Fruit fly (Drosophila melanogaster) whole organism, wandering third instar larva: ENCODE results near the gene CG42300.

ENCODE experiments used
- Abd-B ChIP-seq: fragments of >200 bp; optimal IDR thresholded peaks from 2 replicates; lab custom pipeline; 2017; ENCODE audit warnings: missing biosample characterization, missing genetic modification characterization
- CG32264 ChIP-seq: fragments of 200-800 bp; sonication (Bioruptor generic); optimal IDR thresholded peaks from 2 replicates; lab custom pipeline; 2016; ENCODE audit warnings: missing biosample characterization, missing genetic modification characterization
- CG9705 ChIP-seq: fragments of 200-800 bp; sonication (Bioruptor generic); optimal IDR thresholded peaks from 2 replicates; lab custom pipeline; 2018; ENCODE audit warnings: missing biosample characterization, mild to moderate bottlenecking, missing genetic modification characterization
- CrebA ChIP-seq: fragments of 200-800 bp; sonication (Bioruptor generic); optimal IDR thresholded peaks from 2 replicates; lab custom pipeline; 2016; ENCODE audit warnings: missing biosample characterization, mild to moderate bottlenecking, missing genetic modification characterization, borderline replicate concordance
- Dfd ChIP-seq: fragments of >200 bp; optimal IDR thresholded peaks from 2 replicates; lab custom pipeline; 2017; ENCODE audit warnings: missing biosample characterization, missing genetic modification characterization
- Dif ChIP-seq: fragments of 200-275, 200-300 bp; sonication (Bioruptor generic); optimal IDR thresholded peaks from 2 replicates; lab custom pipeline; 2018; ENCODE audit warnings: missing biosample characterization, missing genetic modification characterization; ENCODE audit not compliant: partially characterized antibody
- GATAd ChIP-seq: sonication (Bioruptor generic); optimal IDR thresholded peaks from 2 replicates; lab custom pipeline; 2016; ENCODE audit warnings: missing biosample characterization, missing genetic modification characterization
- Hnf4 ChIP-seq: fragments of 200-800 bp; sonication (Bioruptor generic); optimal IDR thresholded peaks from 2 replicates; lab custom pipeline; 2016; ENCODE audit warnings: missing biosample characterization, mild to moderate bottlenecking, missing genetic modification characterization
- Hr78 ChIP-seq: fragments of >200 bp; optimal IDR thresholded peaks from 2 replicates; lab custom pipeline; 2017; ENCODE audit warnings: missing biosample characterization, missing genetic modification characterization
- Hr83 ChIP-seq: fragments of 200-300 bp; sonication (Bioruptor generic); optimal IDR thresholded peaks from 2 replicates; lab custom pipeline; 2016; ENCODE audit warnings: missing biosample characterization, mild to moderate bottlenecking, missing genetic modification characterization, moderate library complexity; ENCODE audit not compliant: poor library complexity, severe bottlenecking
- Jra ChIP-seq: sonication (Bioruptor generic); optimal IDR thresholded peaks from 2 replicates; lab custom pipeline; 2016; ENCODE audit warnings: missing biosample characterization, missing genetic modification characterization
- Mio ChIP-seq: sonication (Bioruptor generic); optimal IDR thresholded peaks from 2 replicates; lab custom pipeline; 2016; ENCODE audit warnings: missing biosample characterization, missing genetic modification characterization
- Myc ChIP-seq: fragments of >200 bp; optimal IDR thresholded peaks from 2 replicates; lab custom pipeline; 2017
- N ChIP-seq: fragments of >200 bp; optimal IDR thresholded peaks from 2 replicates; lab custom pipeline; 2018; ENCODE audit warnings: missing biosample characterization, missing external identifiers, missing genetic modification characterization
- OdsH ChIP-seq: fragments of 200-800 bp; sonication (Bioruptor generic); optimal IDR thresholded peaks from 2 replicates; lab custom pipeline; 2016; ENCODE audit warnings: missing biosample characterization, mild to moderate bottlenecking, missing genetic modification characterization
- Rel ChIP-seq, 2 experiments: fragments of 200-800 bp; sonication (Bioruptor generic) in 1 of 2; optimal IDR thresholded peaks; 2 replicates in 1 of 2; 3 replicates in 1 of 2; lab custom pipeline; 2016 to 2019; ENCODE audit warnings: mild to moderate bottlenecking in 2 of 2, missing biosample characterization in 2 of 2, missing genetic modification characterization in 2 of 2, moderate library complexity in 1 of 2
- Sp1 ChIP-seq: fragments of 200-800 bp; sonication (Bioruptor generic); optimal IDR thresholded peaks from 3 replicates; lab custom pipeline; 2019; ENCODE audit warnings: missing biosample characterization, mild to moderate bottlenecking, missing genetic modification characterization, moderate library complexity
- Vsx2 ChIP-seq: fragments of 200-300, 225-300 bp; sonication (Bioruptor generic); optimal IDR thresholded peaks from 2 replicates; lab custom pipeline; 2018; ENCODE audit warnings: missing biosample characterization, missing genetic modification characterization; ENCODE audit not compliant: partially characterized antibody
- br ChIP-seq: fragments of 200-800 bp; sonication (Bioruptor generic); optimal IDR thresholded peaks from 2 replicates; lab custom pipeline; 2016; ENCODE audit warnings: missing biosample characterization, missing genetic modification characterization
- brk ChIP-seq: fragments of 200-800 bp; sonication (Bioruptor generic); optimal IDR thresholded peaks from 2 replicates; lab custom pipeline; 2016; ENCODE audit warnings: missing biosample characterization, mild to moderate bottlenecking, missing genetic modification characterization
- dl ChIP-seq, 2 experiments: fragments of 175-275, 200-275 bp in 1 of 2; fragments of 200-275 bp in 1 of 2; sonication (Bioruptor generic); optimal IDR thresholded peaks; lab custom pipeline; 2018; ENCODE audit warnings: mild to moderate bottlenecking in 2 of 2, missing biosample characterization in 2 of 2, missing genetic modification characterization in 2 of 2, moderate library complexity in 2 of 2; ENCODE audit not compliant: partially characterized antibody in 2 of 2, insufficient read depth in 1 of 2
- dmrt93B ChIP-seq: fragments of 200-800 bp; sonication (Bioruptor generic); optimal IDR thresholded peaks from 2 replicates; lab custom pipeline; 2018; ENCODE audit warnings: missing biosample characterization, mild to moderate bottlenecking, missing genetic modification characterization
- ey ChIP-seq: fragments of 200-800 bp; sonication (Bioruptor generic); optimal IDR thresholded peaks from 2 replicates; lab custom pipeline; 2016; ENCODE audit warnings: missing biosample characterization, missing genetic modification characterization
- foxo ChIP-seq, 2 experiments: fragments of 200-800 bp; sonication (Bioruptor generic); optimal IDR thresholded peaks; 2 replicates in 1 of 2; 3 replicates in 1 of 2; lab custom pipeline; 2016 to 2017; ENCODE audit warnings: missing biosample characterization in 2 of 2, missing genetic modification characterization in 2 of 2
- fru ChIP-seq: fragments of 200-800 bp; sonication (Bioruptor generic); optimal IDR thresholded peaks from 3 replicates; lab custom pipeline; 2016; ENCODE audit warnings: missing biosample characterization, mild to moderate bottlenecking, missing genetic modification characterization
- h ChIP-seq: fragments of 200-800 bp; sonication (Bioruptor generic); optimal IDR thresholded peaks from 3 replicates; lab custom pipeline; 2016; ENCODE audit warnings: missing biosample characterization, mild to moderate bottlenecking, missing genetic modification characterization
- jim ChIP-seq: fragments of 175-275, 200-325 bp; sonication (Bioruptor generic); optimal IDR thresholded peaks from 2 replicates; lab custom pipeline; 2016; ENCODE audit warnings: missing biosample characterization, mild to moderate bottlenecking, missing genetic modification characterization
- lola ChIP-seq: fragments of >200 bp; optimal IDR thresholded peaks from 2 replicates; lab custom pipeline; 2017; ENCODE audit warnings: missing biosample characterization, missing genetic modification characterization
- pan ChIP-seq: fragments of >200 bp; optimal IDR thresholded peaks from 2 replicates; lab custom pipeline; 2017
- psq ChIP-seq: fragments of 200-800 bp; sonication (Bioruptor generic); optimal IDR thresholded peaks from 3 replicates; lab custom pipeline; 2017; ENCODE audit warnings: missing biosample characterization, mild to moderate bottlenecking, missing genetic modification characterization, moderate library complexity
- rgr ChIP-seq: fragments of 200-800 bp; sonication (Bioruptor generic); optimal IDR thresholded peaks from 3 replicates; lab custom pipeline; 2016; ENCODE audit warnings: missing biosample characterization, mild to moderate bottlenecking, missing genetic modification characterization
- sage ChIP-seq: fragments of 200-800 bp; sonication (Bioruptor generic); optimal IDR thresholded peaks from 2 replicates; lab custom pipeline; 2016; ENCODE audit warnings: missing biosample characterization, mild to moderate bottlenecking, missing genetic modification characterization
- sv ChIP-seq: fragments of 200-800 bp; sonication (Bioruptor generic); optimal IDR thresholded peaks from 3 replicates; lab custom pipeline; 2016; ENCODE audit warnings: missing biosample characterization, missing genetic modification characterization
- tai ChIP-seq: sonication (Bioruptor generic); optimal IDR thresholded peaks from 2 replicates; lab custom pipeline; 2016; ENCODE audit warnings: missing biosample characterization, missing genetic modification characterization
- usp ChIP-seq: fragments of >200 bp; optimal IDR thresholded peaks from 2 replicates; lab custom pipeline; 2017; ENCODE audit warnings: missing biosample characterization, missing genetic modification characterization
- woc ChIP-seq: sonication (Bioruptor generic); optimal IDR thresholded peaks from 2 replicates; lab custom pipeline; 2016; ENCODE audit warnings: missing biosample characterization, mild to moderate bottlenecking, missing genetic modification characterization

Gene CG42300

DNA sequence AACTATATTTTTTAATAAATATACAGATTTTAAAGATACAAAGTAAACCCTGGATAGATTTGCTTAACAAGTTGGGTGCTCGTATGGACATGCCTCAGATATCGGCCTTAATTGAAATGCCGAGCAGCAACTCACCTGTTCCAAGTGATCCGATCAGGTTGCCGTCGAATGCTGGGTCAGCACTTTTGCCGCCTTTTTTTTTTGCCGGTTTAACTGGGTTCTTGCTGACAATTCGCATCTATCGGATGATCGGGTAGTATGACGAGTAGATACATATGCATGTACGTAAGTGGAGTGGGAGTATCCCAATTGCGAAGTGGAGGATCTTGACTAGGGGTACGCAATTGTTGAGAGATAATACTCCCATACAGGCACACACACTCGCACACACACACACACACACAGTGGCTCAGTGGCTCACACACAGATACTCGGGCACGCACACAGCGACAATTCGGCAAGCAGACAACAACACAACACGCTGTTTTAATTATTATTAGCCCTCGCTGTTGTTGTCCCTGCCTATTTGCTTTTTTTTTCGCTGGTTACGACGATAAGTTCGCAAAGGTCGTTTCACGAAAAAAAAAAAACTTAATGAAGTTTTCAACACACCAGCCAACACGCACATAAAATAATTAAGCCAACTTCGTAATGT is 37.1 kb upstream of the CG42300 start:
- TF ChIP-seq Abd-B (GFP tag; lab: Kevin White, UChicago) (no peak), pan (no peak), GATAd (GFP tag; lab: Kevin White, UChicago) (no peak), h (GFP tag; lab: Kevin White, UChicago) (no peak), Hr83 (GFP tag; lab: Kevin White, UChicago) (peak; percentile 9), sv (GFP tag; lab: Kevin White, UChicago) (no peak), Vsx2 (GFP tag; lab: Kevin White, UChicago) (no peak)
- TF ChIP-seq, all 38 proteins: peak for 1

- TF ChIP-seq sv (GFP tag; lab: Kevin White, UChicago) = peak; percentile 34
- no peak for TF ChIP-seq pan
- TF ChIP-seq OdsH (GFP tag; lab: Kevin White, UChicago) = peak; percentile 4
- no peak for TF ChIP-seq Dif
Observed at dm6 chrX:15591721-15592491, 36.1 kb upstream of the CG42300 start.

DNA sequence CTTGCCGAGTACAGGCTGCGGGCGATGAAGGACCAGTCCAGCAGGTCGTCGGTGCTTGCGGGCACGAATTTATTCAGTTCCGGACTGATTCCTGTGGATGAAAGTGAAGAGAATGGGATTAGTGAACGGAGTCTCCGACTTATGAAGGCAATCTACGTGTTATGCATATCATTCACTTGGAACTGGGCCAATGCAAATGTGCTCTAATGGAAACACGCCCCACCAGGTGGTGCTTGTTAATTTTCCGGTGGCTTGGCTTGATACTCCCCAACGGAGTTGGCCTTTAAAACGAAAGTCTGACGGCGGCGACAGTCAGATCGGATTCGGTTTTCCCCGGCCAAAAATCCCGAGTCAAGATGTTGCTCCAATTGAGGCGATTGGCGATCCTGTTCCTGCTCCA is 31.6 kb upstream of the CG42300 start, which contains the start of gene Alp11:
Gene Alp11, plus strand, starts transcription at position 301 of the 400 bp plus-strand sequence.
- no peak for TF ChIP-seq Myc (lab: Kevin White, UChicago)
- TF ChIP-seq foxo (GFP tag; optimal IDR thresholded peaks at IDR 0.05; lab: Kevin White, UChicago) = no peak
- TF ChIP-seq dmrt93B = no peak
- TF ChIP-seq CG32264 (GFP tag; lab: Kevin White, UChicago) = no peak
- TF ChIP-seq CrebA = no peak
- TF ChIP-seq, all 38 proteins: peak for 0

- TF ChIP-seq pan = no peak
- TF ChIP-seq N = no peak
- TF ChIP-seq CG9705 (GFP tag; lab: Kevin White, UChicago) = no peak
- peak; percentile 1 for TF ChIP-seq Myc (lab: Kevin White, UChicago)
Observed at dm6 chrX:15583842-15584441, 28.1 kb upstream of the CG42300 start.

DNA sequence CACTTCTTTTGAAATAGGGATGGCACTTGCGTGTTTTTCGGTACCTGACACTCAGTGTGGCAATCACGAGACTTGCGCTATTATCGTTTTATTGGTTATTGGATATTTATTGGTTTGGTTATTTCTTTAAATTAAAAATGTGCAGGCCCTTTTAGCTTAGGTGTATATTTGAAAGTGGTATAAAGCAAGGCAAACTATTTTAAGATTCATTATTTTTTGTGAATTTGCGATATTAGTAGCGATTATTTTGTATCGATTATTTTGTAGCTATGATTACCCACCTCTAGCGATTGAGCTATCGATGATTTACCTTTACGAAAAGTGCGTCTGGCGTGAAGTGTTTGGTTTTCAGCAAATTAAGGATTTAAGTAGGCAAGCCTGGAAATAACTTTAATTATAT is 27.0 kb upstream of the CG42300 start, which contains the start of the genes CG9215 and CG8097:
Gene CG9215, minus strand, starts transcription at position 22 of the 400 bp plus-strand sequence.
Gene CG8097, plus strand, starts transcription at position 307 of the 400 bp plus-strand sequence.
- no peak for TF ChIP-seq CG32264 (GFP tag; lab: Kevin White, UChicago)
- TF ChIP-seq pan = no peak
- TF ChIP-seq Jra = no peak
- TF ChIP-seq Sp1 = peak; percentile 55
- TF ChIP-seq psq (GFP tag; lab: Kevin White, UChicago) = peak; percentile 46
- TF ChIP-seq br = peak; percentile 43
- peak; percentile 54 for TF ChIP-seq GATAd (GFP tag; lab: Kevin White, UChicago)
- TF ChIP-seq Rel (GFP tag; optimal IDR thresholded peaks at IDR 0.05; lab: Kevin White, UChicago) = no peak
- no peak for TF ChIP-seq Rel (tag; optimal IDR thresholded peaks at IDR 0.05; lab: Kevin White, UChicago)
- no peak for TF ChIP-seq jim (GFP tag; lab: Kevin White, UChicago)
- no peak for TF ChIP-seq N
- TF ChIP-seq h (GFP tag; lab: Kevin White, UChicago) = peak; percentile 66
- no peak for TF ChIP-seq Dfd (GFP tag; lab: Kevin White, UChicago)
- TF ChIP-seq fru = peak; percentile 65
- no peak for TF ChIP-seq Dif
- no peak for TF ChIP-seq tai (GFP tag; lab: Kevin White, UChicago)
- no peak for TF ChIP-seq Hr83 (GFP tag; lab: Kevin White, UChicago)
- peak; percentile 23 for TF ChIP-seq sv (GFP tag; lab: Kevin White, UChicago)
- peak; percentile 19 for TF ChIP-seq CG9705 (GFP tag; lab: Kevin White, UChicago)
- no peak for TF ChIP-seq brk (GFP tag; lab: Kevin White, UChicago)
- no peak for TF ChIP-seq Hr78 (GFP tag; lab: Kevin White, UChicago)
- peak; percentile 29 for TF ChIP-seq OdsH (GFP tag; lab: Kevin White, UChicago)
- no peak for TF ChIP-seq Vsx2 (GFP tag; lab: Kevin White, UChicago)
- peak; percentile 60 for TF ChIP-seq ey
- no peak for TF ChIP-seq lola (GFP tag; lab: Kevin White, UChicago)
- TF ChIP-seq rgr (GFP tag; lab: Kevin White, UChicago) = peak; percentile 68
- TF ChIP-seq dmrt93B = peak; percentile 35
- no peak for TF ChIP-seq CrebA
- TF ChIP-seq Mio (GFP tag; lab: Kevin White, UChicago) = no peak
- no peak for TF ChIP-seq Hnf4 (GFP tag; lab: Kevin White, UChicago)
- peak; percentile 71 for TF ChIP-seq woc (GFP tag; lab: Kevin White, UChicago)
- TF ChIP-seq usp = no peak
- TF ChIP-seq sage (GFP tag; lab: Kevin White, UChicago) = no peak
- no peak for TF ChIP-seq Abd-B (GFP tag; lab: Kevin White, UChicago)
- no peak for TF ChIP-seq dl (GFP tag; optimal IDR thresholded peaks at IDR 0.05; lab: Kevin White, UChicago; ENCODE audit: insufficient read depth in 1 of 2, partially characterized antibody in 2 of 2)
